Worm (Caenorhabditis elegans) whole organism, L3 larva: Measurements from ENCODE around the gene srh-269.

ENCODE experiments used
- daf-12 ChIP-seq: fragments of 150-350 bp; optimal IDR thresholded peaks from 2 replicates; lab custom pipeline; 2014; ENCODE audit warnings: missing biosample characterization, missing genetic modification reagents, missing genetic modification characterization
- elt-2 ChIP-seq: sonication (generic microtip); optimal IDR thresholded peaks from 2 replicates; lab custom pipeline; 2016; ENCODE audit warnings: missing genetic modification reagents, mild to moderate bottlenecking, missing genetic modification characterization, missing compliant biosample characterization
- elt-3 ChIP-seq, 3 experiments: fragments of 150-350 bp in 1 of 3; sonication (generic microtip) in 2 of 3; optimal IDR thresholded peaks; 2 replicates in 2 of 3; 4 replicates in 1 of 3; lab custom pipeline; 2014 to 2017; ENCODE audit warnings: missing biosample characterization in 3 of 3, missing genetic modification characterization in 3 of 3
- eor-1 ChIP-seq, 2 experiments: fragments of 150-350 bp; optimal IDR thresholded peaks; 2 replicates each; lab custom pipeline; 2014 to 2018; ENCODE audit warnings: missing biosample characterization in 2 of 2, missing genetic modification characterization in 2 of 2
- fos-1 ChIP-seq: fragments of 150-350 bp; optimal IDR thresholded peaks from 2 replicates; lab custom pipeline; 2014; ENCODE audit warnings: missing biosample characterization, missing genetic modification characterization
- nhr-12 ChIP-seq: fragments of 150-350 bp; optimal IDR thresholded peaks from 2 replicates; lab custom pipeline; 2014; ENCODE audit warnings: missing biosample characterization, missing genetic modification characterization
- nhr-25 ChIP-seq: sonication (generic microtip); optimal IDR thresholded peaks from 2 replicates; lab custom pipeline; 2017; ENCODE audit warnings: missing biosample characterization, missing genetic modification characterization
- skn-1 ChIP-seq: fragments of 150-350 bp; optimal IDR thresholded peaks from 2 replicates; lab custom pipeline; 2014; ENCODE audit warnings: missing biosample characterization, missing genetic modification characterization
- unc-39 ChIP-seq: sonication (generic microtip); optimal IDR thresholded peaks from 4 replicates; lab custom pipeline; 2017; ENCODE audit warnings: missing biosample characterization, missing genetic modification characterization
- unc-62 ChIP-seq: fragments of 150-350 bp; sonication (generic microtip); optimal IDR thresholded peaks from 4 replicates; lab custom pipeline; 2014; ENCODE audit warnings: missing biosample characterization, missing genetic modification reagents, missing genetic modification characterization

ce11 chrV:16568056-16568455, 23.8 kb downstream of the srh-269 start:
- TF ChIP-seq unc-39 (tag; lab: Kevin White, UChicago) (no peak), daf-12 (no peak), unc-62 (GFP tag; lab: Kevin White, UChicago) (no peak), skn-1 (tag; lab: Kevin White, UChicago) (no peak), nhr-25 (no peak), elt-3 (tag; optimal IDR thresholded peaks at IDR 0.05; lab: Kevin White, UChicago) (no peak), eor-1 (tag; optimal IDR thresholded peaks at IDR 0.05; lab: Kevin White, UChicago) (no peak), nhr-12 (tag; lab: Kevin White, UChicago) (no peak), fos-1 (tag; lab: Kevin White, UChicago) (no peak), elt-2 (tag; lab: Kevin White, UChicago) (no peak)
